Fruit fly (Drosophila melanogaster): ENCODE results near the gene Fas3.

Gene Fas3

DNA sequence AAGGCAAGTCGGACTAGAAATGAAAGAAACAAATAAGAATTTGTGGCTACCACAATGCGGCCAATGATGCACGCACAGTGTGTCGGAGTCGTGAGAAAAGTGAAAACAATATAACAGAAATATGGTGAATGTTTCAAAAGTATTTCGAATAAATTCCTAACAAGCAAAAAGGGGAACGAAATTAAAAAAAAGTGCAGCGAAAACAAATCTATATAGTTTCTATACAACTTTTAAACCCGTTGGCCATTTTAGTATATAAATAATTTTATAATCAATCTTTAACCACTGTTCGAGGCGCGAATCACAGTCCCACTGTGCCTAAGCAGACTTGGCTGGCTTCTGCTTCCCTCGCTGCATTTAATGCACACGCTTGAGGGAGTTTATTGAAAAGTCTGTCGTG is 25.3 kb downstream of the Fas3 start:
- TF ChIP-seq CTCF (optimal IDR thresholded peaks at IDR 0.05) (no peak), CG8478 (optimal IDR thresholded peaks at IDR 0.05) (no peak)

DNA sequence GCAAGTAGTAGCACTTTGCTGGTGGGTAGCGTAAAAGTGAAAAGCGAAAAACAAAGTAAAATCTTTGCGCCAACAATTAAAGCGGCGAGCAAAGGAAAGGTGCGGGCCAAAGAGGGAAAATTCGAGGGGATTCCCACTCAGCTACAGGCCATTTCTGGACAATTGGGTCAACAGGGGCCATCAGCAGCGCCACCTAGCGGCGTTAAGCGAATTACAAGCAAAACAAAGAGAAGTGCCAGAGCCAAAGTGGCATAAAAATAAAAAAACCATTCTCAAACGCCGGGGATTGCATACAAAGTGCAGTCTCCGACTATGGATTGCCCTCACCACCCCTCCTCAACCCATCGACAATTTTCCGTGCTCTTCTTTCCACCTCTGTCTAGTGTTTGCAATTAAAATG is 28.0 kb downstream of the Fas3 start:
- no peak for TF ChIP-seq CG8478 (optimal IDR thresholded peaks at IDR 0.05)
- peak; percentile 74 to 79 for TF ChIP-seq CTCF (optimal IDR thresholded peaks at IDR 0.05)

DNA sequence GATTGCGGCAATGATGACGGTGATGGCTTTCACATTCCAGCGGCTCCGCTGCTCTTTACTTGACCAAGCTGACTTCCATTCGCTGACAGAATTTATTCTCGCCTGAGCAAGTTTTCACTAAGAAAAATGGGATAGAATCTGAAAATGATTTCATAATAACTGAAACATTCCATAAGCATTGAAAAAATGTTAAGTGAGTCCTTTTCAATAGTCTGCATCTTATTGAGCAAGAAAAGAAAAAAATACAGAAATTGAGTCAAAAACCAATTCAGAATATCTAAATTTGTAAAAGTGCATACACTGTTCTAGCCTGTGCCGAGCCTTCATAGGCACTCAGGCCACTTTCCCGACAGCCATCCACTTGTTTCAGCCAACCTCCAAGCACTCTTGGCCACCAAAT is 28.7 kb downstream of the Fas3 start:
- TF ChIP-seq CG8478 (optimal IDR thresholded peaks at IDR 0.05) (no peak), CTCF (optimal IDR thresholded peaks at IDR 0.05) (no peak)

DNA sequence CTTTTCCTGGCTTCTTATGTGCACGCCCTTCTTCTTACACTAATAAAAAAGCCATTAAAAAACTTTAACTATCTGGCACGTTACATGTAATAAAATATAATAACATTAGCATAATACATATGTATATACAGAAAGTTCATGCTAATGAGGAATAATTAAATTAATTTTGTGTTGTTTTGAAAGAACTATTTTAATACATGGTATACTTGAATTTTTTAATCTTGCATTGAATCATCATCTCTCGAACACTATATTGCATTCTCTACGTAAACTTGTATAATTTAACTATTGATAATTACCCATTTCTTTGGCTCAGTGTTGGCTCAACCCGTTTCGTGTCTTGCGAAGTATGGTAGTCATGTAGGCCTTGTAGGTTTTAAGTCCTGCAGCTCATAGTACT is 32.9 kb downstream of the Fas3 start:
- TF ChIP-seq CTCF (optimal IDR thresholded peaks at IDR 0.05): no peak
- TF ChIP-seq CG8478 (optimal IDR thresholded peaks at IDR 0.05): no peak

DNA sequence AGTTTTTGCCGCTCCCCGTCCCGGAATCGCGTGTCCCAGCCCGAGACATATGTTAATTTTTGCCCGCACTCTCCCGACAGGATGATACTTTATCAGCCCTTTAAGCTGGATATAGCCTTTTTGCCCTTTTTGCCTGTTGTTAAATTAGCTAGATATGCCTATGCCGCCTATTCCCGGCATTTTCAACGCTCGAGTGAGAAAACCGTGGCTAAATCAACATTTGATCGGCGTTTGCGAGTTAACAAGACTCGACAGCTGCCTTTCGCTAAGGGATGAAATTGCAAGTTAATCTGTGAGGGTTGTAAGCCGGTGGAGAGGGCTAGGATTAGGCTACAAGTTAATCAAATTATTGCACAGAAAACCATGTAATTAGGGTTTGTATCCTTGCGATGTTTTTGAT is 35.6 kb downstream of the Fas3 start:
- TF ChIP-seq CTCF (optimal IDR thresholded peaks at IDR 0.05) (no peak), CG8478 (optimal IDR thresholded peaks at IDR 0.05) (no peak)

DNA sequence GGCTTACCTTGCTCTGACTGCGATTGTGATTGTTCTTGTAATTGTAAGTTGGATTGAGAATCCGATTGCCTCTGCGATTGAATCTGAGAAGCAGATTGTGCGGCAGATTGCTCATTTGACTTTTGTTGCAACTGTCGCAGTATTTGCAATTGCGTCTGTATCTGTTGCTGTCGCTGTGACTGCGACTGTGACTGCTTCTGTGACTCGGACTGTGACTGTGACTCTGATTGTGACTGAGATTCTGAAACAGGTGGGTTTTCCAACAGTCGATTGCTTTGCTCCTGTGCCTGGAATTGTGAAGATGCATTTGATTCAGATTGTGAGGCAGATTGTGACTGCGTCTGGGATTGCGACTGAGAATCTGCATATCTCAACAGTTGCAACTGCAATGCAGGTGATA is 38.1 kb downstream of the Fas3 start:
- TF ChIP-seq CG8478 (optimal IDR thresholded peaks at IDR 0.05) (no peak), CTCF (optimal IDR thresholded peaks at IDR 0.05) (no peak)

DNA sequence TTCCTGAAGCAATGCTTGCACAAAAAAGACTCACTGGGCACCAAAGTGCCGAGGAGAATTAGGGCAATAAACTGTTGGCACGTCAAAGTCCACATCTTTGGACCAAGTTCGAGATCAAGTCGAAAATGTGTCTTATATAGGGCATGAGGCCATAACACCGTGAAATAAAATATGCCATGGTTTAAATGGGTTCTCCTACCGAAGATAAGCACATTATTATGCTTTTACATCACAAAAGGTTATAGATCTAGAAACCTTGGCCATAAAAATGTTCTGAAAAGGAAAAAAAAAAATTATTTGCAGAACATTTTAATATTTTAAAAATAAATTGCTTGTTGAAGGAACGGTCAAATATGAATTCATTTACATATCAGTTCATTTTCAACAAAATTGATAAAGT is 39.0 kb downstream of the Fas3 start, which contains the start of gene Acp36DE:
Gene Acp36DE (minus strand): TSS at position 101 of the 400 bp plus-strand sequence.
- no peak for TF ChIP-seq CG8478 (optimal IDR thresholded peaks at IDR 0.05)
- no peak for TF ChIP-seq CTCF (optimal IDR thresholded peaks at IDR 0.05)

DNA sequence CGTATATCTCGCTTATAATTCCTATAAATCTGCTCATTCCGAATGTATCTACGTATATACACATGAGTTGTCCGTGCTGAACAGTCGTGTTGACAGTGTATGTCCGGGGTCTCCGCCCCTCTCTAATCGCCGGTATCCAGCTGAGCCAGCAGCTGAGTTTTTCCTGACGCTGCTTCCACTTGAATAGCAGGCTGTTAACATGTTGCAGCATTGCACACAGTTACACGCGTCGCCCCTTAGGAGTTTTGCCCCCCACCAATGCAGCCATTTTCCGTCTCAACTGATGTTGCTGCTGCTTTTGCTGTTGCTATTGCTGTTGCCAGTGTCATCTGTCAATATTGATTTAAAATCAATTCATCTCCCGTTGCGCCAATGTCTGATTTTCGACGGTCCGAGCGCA is 41.3 kb downstream of the Fas3 start:
- TF ChIP-seq CTCF (optimal IDR thresholded peaks at IDR 0.05) (no peak), CG8478 (optimal IDR thresholded peaks at IDR 0.05) (no peak)

DNA sequence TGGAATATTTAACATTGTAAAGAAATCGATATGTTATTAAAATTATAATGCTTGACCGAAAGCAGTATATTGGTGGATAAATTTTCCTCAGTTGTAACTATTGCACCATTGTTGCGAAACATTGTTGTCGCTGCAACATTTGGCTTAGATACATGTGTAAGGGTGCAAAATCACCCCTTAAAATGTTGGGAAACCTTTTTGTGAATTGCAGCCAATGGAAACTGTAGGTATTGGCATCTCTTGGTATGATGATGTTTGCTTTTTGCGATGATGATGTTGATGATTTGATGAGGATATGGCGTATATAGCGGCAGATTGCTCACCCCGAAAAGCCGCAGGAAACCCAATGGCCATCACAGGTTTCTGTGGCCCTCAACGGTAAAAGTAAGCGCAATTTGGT is 44.5 kb downstream of the Fas3 start:
- no peak for TF ChIP-seq CG8478 (optimal IDR thresholded peaks at IDR 0.05)
- no peak for TF ChIP-seq CTCF (optimal IDR thresholded peaks at IDR 0.05)

DNA sequence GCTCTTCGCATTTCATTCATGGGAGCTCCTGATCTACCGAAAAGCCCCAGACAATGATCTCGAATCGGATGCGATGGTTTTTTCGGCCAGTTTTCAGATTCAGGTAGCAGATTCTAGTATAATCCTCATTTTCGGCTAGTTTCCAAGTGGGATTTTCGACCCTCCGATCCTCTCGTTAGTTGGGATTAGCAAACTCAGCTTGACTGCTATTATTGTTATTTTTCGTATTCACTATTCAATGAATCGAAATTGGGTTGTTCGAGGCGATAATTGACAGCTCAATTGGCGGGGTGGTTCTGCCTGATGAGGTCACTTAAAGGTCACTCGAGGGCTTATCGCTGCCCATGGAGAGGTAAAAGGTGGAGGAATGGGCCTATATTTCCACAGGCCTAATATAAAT is 49.7 kb downstream of the Fas3 start:
- no peak for TF ChIP-seq CG8478 (optimal IDR thresholded peaks at IDR 0.05)

DNA sequence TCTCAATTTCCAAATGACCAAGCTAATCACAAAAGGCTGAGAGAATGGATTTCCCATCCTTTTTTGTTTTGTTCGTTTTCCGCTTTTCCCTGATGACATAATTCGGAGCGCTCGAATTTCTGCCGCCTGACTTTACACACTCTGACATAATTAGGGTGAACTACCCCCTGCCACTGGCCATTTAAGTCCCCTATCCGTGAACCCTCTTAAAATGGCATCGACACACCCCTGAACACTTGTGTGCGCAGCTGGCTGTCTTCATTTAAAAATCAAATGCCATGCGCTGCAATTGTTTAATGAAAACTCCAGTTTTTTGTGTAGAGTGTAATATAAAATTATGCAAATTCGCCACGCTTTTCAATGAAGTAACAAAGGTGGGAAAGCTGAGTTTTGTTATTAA is 50.9 kb downstream of the Fas3 start:
- TF ChIP-seq CTCF (optimal IDR thresholded peaks at IDR 0.05) (no peak), CG8478 (optimal IDR thresholded peaks at IDR 0.05) (no peak)

DNA sequence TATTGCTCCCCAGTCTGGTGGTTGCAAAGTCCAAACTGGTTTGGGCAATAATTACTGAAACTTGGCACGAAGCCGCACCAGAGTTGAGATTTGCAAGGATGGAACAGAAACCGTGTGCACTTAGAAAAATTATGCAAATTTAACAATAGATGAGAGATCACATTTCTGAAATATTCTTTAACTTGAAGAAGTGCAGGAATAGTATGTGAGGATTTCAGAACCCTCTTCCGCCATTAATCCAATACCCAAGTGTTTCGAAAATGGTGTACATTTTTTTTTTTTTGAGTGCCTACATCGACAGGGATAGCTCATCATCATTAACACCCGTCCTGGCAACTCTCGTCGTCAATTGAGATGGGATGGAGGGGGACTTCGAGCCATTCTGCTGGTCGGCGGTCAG is 52.2 kb downstream of the Fas3 start:
- TF ChIP-seq CG8478 (optimal IDR thresholded peaks at IDR 0.05) (no peak), CTCF (optimal IDR thresholded peaks at IDR 0.05) (no peak)

DNA sequence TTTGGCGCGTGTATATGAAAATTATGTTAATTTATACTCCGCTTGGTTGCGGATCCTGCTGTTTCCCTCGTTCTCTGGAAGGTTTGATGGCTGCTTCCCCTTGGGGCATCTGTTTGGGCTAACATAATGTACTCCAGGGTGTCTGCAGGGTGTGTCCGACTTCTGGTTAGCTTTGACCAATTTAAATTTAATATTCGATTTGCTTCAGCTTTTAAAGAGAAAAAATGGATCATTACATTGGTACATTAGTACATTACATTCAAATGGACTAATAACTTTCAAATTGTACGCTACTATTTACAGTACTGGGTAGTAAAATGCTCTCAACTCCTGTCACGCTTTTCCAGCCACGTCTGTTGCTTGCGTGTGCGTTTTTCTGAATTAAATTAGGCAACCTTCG is 57.2 kb downstream of the Fas3 start:
- TF ChIP-seq CG8478 (optimal IDR thresholded peaks at IDR 0.05) (no peak), CTCF (optimal IDR thresholded peaks at IDR 0.05) (no peak)

DNA sequence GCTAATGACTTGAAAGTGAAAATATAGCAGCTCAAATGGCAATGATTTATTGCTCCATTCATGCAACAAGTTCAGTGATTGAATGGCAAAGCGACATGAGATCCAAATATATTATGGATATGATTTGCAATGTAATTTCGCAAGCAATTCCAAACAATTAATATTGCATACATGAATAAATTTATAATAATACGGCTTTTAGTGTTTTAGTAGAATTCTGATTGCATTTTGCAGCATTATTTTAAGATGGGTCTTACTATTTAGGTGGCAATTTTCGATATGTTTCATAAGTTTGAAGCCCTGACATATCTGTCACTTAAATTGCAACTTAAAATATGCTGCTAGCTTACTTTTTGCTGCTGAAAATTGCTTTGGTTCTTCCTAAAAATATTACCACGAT is 58.4 kb downstream of the Fas3 start, which contains the start of gene CG34171:
Gene CG34171 (plus strand): TSS at position 301 of the 400 bp plus-strand sequence.
- TF ChIP-seq CG8478 (optimal IDR thresholded peaks at IDR 0.05) (no peak), CTCF (optimal IDR thresholded peaks at IDR 0.05) (no peak)

DNA sequence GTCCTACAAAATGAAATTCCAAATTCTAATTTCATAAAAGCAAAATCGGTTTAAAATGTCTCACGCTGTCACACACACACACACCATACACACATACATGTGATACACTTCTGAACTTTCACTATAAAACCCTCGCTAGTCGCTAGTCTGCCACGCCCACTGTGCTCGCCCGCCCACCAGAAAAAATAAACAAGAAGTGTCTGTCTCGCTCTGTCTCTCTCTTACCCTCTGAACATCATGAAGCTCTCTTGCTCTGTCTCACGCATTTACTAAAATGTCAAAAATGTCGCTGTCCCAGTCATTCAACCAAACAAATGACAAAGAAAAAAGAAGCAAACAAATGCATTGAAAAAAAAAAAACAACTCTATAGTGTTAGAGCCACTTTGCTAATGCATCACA is 67.8 kb downstream of the Fas3 start:
- TF ChIP-seq CTCF (optimal IDR thresholded peaks at IDR 0.05) (no peak), CG8478 (optimal IDR thresholded peaks at IDR 0.05) (no peak)

DNA sequence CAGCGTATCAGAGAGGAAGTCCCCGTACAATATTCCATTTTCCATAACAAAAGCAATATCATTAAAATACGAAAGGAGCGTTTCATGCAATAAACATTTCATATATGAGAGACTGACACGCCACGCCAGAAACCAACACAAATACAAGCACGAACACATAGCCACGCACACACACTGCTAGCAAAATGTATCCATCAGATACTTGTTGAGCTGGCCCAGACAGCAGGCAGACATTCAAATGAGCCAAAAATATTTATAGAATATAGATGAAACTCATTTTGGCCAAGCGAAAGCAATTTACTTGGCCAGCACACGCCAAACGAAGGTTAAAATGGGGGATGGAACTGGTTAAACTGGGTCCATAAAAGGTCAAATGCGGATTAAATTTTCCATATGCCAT is 70.1 kb downstream of the Fas3 start:
- TF ChIP-seq CG8478 (optimal IDR thresholded peaks at IDR 0.05) (no peak), CTCF (optimal IDR thresholded peaks at IDR 0.05) (no peak)

DNA sequence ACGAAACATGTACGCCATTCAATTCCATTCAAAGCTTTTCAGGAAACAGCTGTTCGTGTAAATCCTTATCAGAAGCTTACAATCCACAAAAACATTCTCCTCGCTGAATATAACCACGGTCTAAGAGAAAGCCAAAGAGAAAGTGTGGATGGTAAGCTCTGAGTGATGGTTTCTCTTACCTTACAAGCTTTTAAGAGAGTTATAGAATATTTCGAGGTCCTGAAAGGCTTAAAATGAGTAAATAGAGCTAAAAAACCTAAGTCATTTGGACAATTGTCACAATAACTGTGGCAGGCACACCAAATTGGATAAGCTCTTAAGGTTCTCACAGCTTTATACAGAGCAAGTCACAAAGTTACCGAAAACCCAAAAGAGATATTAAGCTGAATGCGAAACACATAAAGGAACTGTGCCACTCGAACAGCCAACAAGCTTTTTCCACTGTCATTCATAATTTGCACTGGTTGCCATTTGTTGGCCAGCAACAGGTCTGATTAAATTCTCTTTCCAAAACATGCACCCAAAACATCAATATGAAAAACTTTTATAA is 75.4 kb downstream of the Fas3 start:
- no peak for TF ChIP-seq CG8478 (optimal IDR thresholded peaks at IDR 0.05)
- no peak for TF ChIP-seq CTCF (optimal IDR thresholded peaks at IDR 0.05)
